Worm (Caenorhabditis elegans): ENCODE results near the gene Y44A6C.1.

The Y44A6C.1 gene

DNA sequence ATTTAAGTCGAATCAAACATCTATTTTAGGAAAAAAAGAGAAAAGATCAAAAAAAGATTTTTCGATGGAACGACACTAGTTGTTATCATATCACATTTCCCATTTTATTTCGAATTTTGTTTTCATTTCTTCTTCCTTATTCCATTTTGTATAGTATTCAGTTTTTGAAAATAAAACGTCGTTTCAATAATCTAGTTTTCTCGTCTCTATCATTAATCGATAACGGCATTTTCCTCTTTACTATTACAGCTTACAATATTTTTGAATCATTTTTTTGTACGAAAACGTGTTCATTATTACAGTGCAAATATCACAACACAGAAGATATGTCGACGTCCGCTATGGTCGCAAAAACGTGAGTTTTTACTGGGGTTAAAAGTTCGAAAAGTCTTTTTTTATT, at the start of gene Y44A6C.1:
Y44A6C.1 (plus strand) TSS at position 301 of the 400 bp plus-strand sequence.
- TF ChIP-seq zip-8 (tag; optimal IDR thresholded peaks at IDR 0.05) (no peak), mab-5 (tag; optimal IDR thresholded peaks at IDR 0.05) (no peak), flh-1 (GFP tag; optimal IDR thresholded peaks at IDR 0.05) (no peak), mep-1 (tag; optimal IDR thresholded peaks at IDR 0.05) (no peak), sem-2 (GFP tag; optimal IDR thresholded peaks at IDR 0.05) (no peak), unc-120 (tag; optimal IDR thresholded peaks at IDR 0.05; ENCODE audit: poor library complexity, severe bottlenecking) (no peak), elt-1 (tag; optimal IDR thresholded peaks at IDR 0.05; ENCODE audit: borderline replicate concordance, insufficient read depth) (no peak), M03D4.4 (tag; optimal IDR thresholded peaks at IDR 0.05) (no peak), lin-32 (GFP tag; optimal IDR thresholded peaks at IDR 0.05) (no peak), lin-13 (tag; optimal IDR thresholded peaks at IDR 0.05) (no peak), bed-3 (GFP tag; optimal IDR thresholded peaks at IDR 0.05) (no peak)

DNA sequence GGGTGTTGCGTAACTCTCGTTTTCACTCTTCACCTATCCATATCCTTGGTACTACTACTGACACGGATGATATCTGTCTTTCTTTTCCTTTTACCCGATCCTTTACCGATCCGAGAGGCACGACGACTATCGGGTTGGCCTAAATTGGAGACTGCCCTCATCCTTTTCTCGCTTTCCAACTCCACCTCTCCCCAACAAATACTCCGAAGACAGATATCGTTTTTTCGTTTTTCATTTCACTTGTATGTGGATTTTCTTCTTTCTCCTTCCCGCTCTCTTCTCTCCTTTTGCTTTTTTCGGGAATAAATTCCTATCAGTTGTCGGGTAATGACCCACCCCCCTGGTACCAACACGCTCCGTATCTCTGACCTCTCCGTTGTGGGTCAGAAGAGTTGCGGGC, 48.8 kb upstream of the Y44A6C.1 start:
- TF ChIP-seq lin-13 (tag; optimal IDR thresholded peaks at IDR 0.05) (no peak), mep-1 (tag; optimal IDR thresholded peaks at IDR 0.05) (no peak), mls-2 (tag; optimal IDR thresholded peaks at IDR 0.05) (no peak), snpc-4 (tag; optimal IDR thresholded peaks at IDR 0.05) (no peak), unc-39 (tag; optimal IDR thresholded peaks at IDR 0.05) (no peak), ceh-83 (GFP tag; optimal IDR thresholded peaks at IDR 0.05) (no peak), nhr-237 (tag; optimal IDR thresholded peaks at IDR 0.05) (no peak), M03D4.4 (tag; optimal IDR thresholded peaks at IDR 0.05) (no peak), blmp-1 (tag; optimal IDR thresholded peaks at IDR 0.05) (peak; percentile 84), zip-8 (tag; optimal IDR thresholded peaks at IDR 0.05) (peak; percentile 54), pha-4 (tag; optimal IDR thresholded peaks at IDR 0.05) (no peak)

DNA sequence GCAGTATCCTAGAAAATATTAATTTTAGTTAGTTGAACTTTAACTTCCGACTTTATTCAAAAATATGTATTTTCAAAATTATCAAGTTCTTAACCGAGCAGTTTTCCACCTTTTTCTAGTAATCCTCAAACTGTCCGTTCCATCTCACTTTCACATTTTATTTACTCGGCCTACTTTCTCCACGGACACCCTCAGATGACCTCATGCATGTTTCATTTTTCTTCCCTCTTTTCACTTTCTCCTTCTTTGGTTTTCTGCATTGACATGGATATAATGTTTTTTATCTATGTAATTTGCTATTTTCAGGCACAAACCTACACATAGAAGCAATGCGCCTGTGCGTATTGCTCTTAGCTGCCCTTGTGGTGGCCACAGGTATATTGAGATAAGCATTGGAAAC, 46.8 kb upstream of the Y44A6C.1 start, which contains the start of gene mlt-11:
mlt-11 (plus strand) TSS at position 301 of the 400 bp plus-strand sequence.
- TF ChIP-seq nhr-12 (tag; optimal IDR thresholded peaks at IDR 0.05) (no peak), lsy-2 (tag; optimal IDR thresholded peaks at IDR 0.05) (no peak), ham-2 (GFP tag; optimal IDR thresholded peaks at IDR 0.05) (no peak), snpc-4 (tag; optimal IDR thresholded peaks at IDR 0.05) (no peak), nhr-2 (tag; optimal IDR thresholded peaks at IDR 0.05) (no peak), nhr-28 (tag; optimal IDR thresholded peaks at IDR 0.05) (no peak), elt-1 (tag; optimal IDR thresholded peaks at IDR 0.05; ENCODE audit: borderline replicate concordance, insufficient read depth) (no peak), cnd-1 (tag; optimal IDR thresholded peaks at IDR 0.05) (no peak), ceh-83 (GFP tag; optimal IDR thresholded peaks at IDR 0.05) (no peak), nhr-76 (tag; optimal IDR thresholded peaks at IDR 0.05) (no peak), drap-1 (GFP tag; optimal IDR thresholded peaks at IDR 0.05) (no peak), ces-1 (GFP tag; optimal IDR thresholded peaks at IDR 0.05) (no peak), ceh-43 (GFP tag; optimal IDR thresholded peaks at IDR 0.05) (no peak), unc-62 (GFP tag; optimal IDR thresholded peaks at IDR 0.05) (no peak), hlh-1 (tag; optimal IDR thresholded peaks at IDR 0.05) (no peak), mab-5 (tag; optimal IDR thresholded peaks at IDR 0.05) (no peak), elt-3 (tag; optimal IDR thresholded peaks at IDR 0.05) (no peak), ztf-11 (tag; optimal IDR thresholded peaks at IDR 0.05) (no peak), ceh-39 (tag; optimal IDR thresholded peaks at IDR 0.05) (no peak)

DNA sequence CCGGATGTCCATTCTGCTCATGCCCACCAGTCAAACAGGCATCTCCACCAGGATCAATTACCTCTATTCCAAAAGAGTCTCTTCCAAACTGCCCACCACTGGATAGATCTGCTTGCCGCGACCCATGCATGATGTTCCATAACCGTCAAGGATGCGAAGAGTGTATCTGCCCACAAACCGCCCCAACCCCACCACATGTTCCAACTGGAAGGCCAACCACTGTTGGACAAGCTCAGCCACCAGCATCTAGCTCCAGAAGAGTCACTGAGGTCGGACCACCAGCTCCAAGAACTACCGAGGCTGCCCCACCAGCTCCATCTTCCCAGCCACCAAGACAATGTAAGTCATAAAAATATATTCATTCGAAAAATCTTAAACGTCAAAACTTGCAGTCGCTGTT, 43.1 kb upstream of the Y44A6C.1 start:
- TF ChIP-seq bed-3 (GFP tag; optimal IDR thresholded peaks at IDR 0.05): no peak
- TF ChIP-seq sem-2 (GFP tag; optimal IDR thresholded peaks at IDR 0.05): peak; percentile 14

DNA sequence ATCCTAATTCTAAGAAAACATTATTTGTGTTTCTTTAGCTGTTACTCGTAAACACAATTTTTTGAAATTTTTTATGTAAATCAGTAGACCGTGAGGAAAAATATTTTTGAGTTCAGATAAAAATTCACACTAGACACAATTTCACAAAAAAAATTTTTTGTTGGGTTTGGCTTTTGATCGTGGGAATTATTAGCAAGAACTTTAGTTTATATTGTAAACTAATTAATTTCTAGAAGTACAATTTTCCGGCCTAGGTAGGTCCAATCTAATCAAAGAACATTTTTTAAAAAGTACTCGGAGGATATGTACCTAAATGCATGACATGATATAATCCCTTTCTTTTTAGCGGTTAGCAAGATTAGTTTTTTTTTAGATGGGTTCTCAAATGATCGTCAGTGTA, 33.5 kb upstream of the Y44A6C.1 start:
- TF ChIP-seq ham-2 (GFP tag; optimal IDR thresholded peaks at IDR 0.05) (no peak), elt-3 (tag; optimal IDR thresholded peaks at IDR 0.05) (no peak), drap-1 (GFP tag; optimal IDR thresholded peaks at IDR 0.05) (no peak), ceh-39 (tag; optimal IDR thresholded peaks at IDR 0.05) (no peak), zip-8 (tag; optimal IDR thresholded peaks at IDR 0.05) (no peak), lin-32 (GFP tag; optimal IDR thresholded peaks at IDR 0.05) (no peak)

All from whole organism, mixed stage, embryonic.